Worm (Caenorhabditis elegans) whole organism, early embryonic: ENCODE results near the gene ZC404.2.

Experiments used
- B0310.2 ChIP-seq: sonication (generic microtip); optimal IDR thresholded peaks from 2 replicates; lab custom pipeline; 2016; ENCODE audit warnings: mild to moderate bottlenecking, missing genetic modification characterization, missing compliant biosample characterization
- F13C5.2 ChIP-seq: sonication (generic microtip); optimal IDR thresholded peaks from 2 replicates; lab custom pipeline; 2017; ENCODE audit warnings: mild to moderate bottlenecking, missing genetic modification characterization, inconsistent platforms, missing compliant biosample characterization
- aly-1 ChIP-seq: sonication (generic microtip); optimal IDR thresholded peaks from 2 replicates; lab custom pipeline; 2016; ENCODE audit warnings: missing genetic modification characterization, missing compliant biosample characterization
- ama-1 ChIP-seq: fragments of 150-350 bp; optimal IDR thresholded peaks from 2 replicates; lab custom pipeline; 2014
- ceh-13 ChIP-seq: fragments of 200-800 bp; sonication (Bioruptor generic); optimal IDR thresholded peaks from 2 replicates; lab custom pipeline; 2018; ENCODE audit warnings: mild to moderate bottlenecking, missing genetic modification characterization, missing compliant biosample characterization
- ceh-36 ChIP-seq: sonication (generic microtip); optimal IDR thresholded peaks from 2 replicates; lab custom pipeline; 2016; ENCODE audit warnings: missing genetic modification characterization, inconsistent platforms, missing compliant biosample characterization
- ets-7 ChIP-seq: sonication (generic microtip); optimal IDR thresholded peaks from 2 replicates; lab custom pipeline; 2016; ENCODE audit warnings: missing genotype, missing genetic modification characterization, missing compliant biosample characterization
- flt-1 ChIP-seq: fragments of 200-800 bp; sonication (Bioruptor generic); IDR thresholded peaks from 2 replicates; pipeline ENCODE4 v1.3.6; 2022; ENCODE audit warnings: missing genetic modification characterization, missing compliant biosample characterization
- hmbx-1 ChIP-seq: sonication (generic microtip); optimal IDR thresholded peaks from 2 replicates; lab custom pipeline; 2016; ENCODE audit warnings: mild to moderate bottlenecking, missing genetic modification characterization, missing compliant biosample characterization
- hmg-4 ChIP-seq: fragments of 200-800 bp; sonication (Bioruptor generic); optimal IDR thresholded peaks from 2 replicates; lab custom pipeline; 2018; ENCODE audit warnings: mild to moderate bottlenecking, missing genetic modification characterization, missing compliant biosample characterization
- hnd-1 ChIP-seq: sonication (generic microtip); optimal IDR thresholded peaks from 2 replicates; lab custom pipeline; 2016; ENCODE audit warnings: missing genetic modification characterization, missing compliant biosample characterization
- pes-1 ChIP-seq: fragments of 200-800 bp; sonication (Bioruptor generic); IDR thresholded peaks from 2 replicates; pipeline ENCODE4 v1.3.6; 2022; ENCODE audit warnings: missing genetic modification reagents, missing genetic modification characterization, missing compliant biosample characterization
- scrt-1 ChIP-seq: fragments of 200-800 bp; sonication (Bioruptor generic); IDR thresholded peaks from 2 replicates; pipeline ENCODE4 v1.3.6; 2022; ENCODE audit warnings: missing genetic modification characterization, missing compliant biosample characterization
- sea-1 ChIP-seq: fragments of 200-800 bp; sonication (Bioruptor generic); conservative IDR thresholded peaks from 2 replicates; pipeline ENCODE4 v1.3.6; 2022; ENCODE audit warnings: missing genetic modification characterization, missing compliant biosample characterization
- tbx-11 ChIP-seq: fragments of 200-800 bp; sonication (Bioruptor generic); IDR thresholded peaks from 2 replicates; pipeline ENCODE4 v1.3.6; 2022; ENCODE audit warnings: missing genetic modification characterization, missing compliant biosample characterization
- tbx-37 ChIP-seq: fragments of 200-800 bp; sonication (Bioruptor generic); conservative IDR thresholded peaks from 2 replicates; pipeline ENCODE4 v1.3.6; 2022; ENCODE audit warnings: missing genetic modification reagents, missing genetic modification characterization, missing compliant biosample characterization
- tra-4 ChIP-seq: sonication (generic microtip); optimal IDR thresholded peaks from 2 replicates; lab custom pipeline; 2017; ENCODE audit warnings: missing genetic modification characterization, missing compliant biosample characterization

ZC404.2 gene

DNA sequence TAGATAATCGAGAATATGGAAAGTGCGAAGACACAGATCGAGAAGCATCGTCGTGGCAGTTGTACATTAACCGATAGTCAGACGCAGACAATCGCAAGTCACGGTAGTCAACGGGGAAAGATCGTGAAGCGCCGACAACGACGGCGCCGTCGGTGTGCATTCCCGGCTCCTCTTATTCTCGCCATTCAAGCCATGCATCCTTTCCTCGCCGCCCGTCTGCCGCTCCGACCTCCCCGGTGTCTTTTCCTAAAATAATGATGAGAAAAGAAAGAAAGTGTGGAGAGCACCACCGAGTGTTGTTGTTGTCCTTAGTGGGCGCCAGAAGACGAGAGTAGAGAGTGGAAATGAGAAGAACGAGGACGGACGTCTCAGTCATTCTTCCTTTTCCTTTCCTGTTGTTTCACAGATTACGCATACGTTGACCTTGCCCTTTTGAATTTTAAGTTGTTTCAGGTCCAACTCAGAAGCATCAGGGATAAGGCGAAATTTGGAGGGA is 6.0 kb downstream of the ZC404.2 start, which contains the start of gene ZC404.1:
Gene ZC404.1 (plus strand): TSS at position 446 of the 496 bp plus-strand sequence.
- TF ChIP-seq scrt-1 (GFP tag; lab: Robert Waterston, UW): no peak

DNA sequence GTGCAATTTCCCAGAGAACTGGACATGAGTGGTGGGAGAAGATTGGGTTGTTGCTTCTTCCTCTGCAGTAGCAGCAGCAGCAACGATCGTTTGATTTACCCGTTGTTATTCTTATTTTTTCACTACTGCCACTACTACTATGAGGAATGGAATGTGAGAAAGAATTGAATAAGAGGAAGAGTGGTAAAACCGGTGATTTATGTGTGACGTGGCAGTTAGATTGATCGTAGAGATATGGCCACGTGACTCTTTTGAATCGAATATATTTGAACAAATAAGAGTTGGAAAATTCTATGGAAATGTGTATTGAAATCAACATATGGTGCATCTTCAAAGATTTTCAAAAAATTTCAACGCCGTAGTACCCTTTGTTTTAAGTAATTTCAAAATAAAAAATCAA is 8.5 kb downstream of the ZC404.2 start:
- TF ChIP-seq ceh-13 (no peak), ets-7 (no peak), tra-4 (tag; lab: Kevin White, UChicago) (no peak), flt-1 (GFP tag; lab: Robert Waterston, UW) (no peak), hnd-1 (tag; lab: Kevin White, UChicago) (no peak), hmbx-1 (tag; lab: Kevin White, UChicago) (no peak), hmg-4 (GFP tag; lab: Kevin White, UChicago) (no peak), aly-1 (tag; lab: Kevin White, UChicago) (no peak), B0310.2 (tag; lab: Kevin White, UChicago) (no peak), scrt-1 (GFP tag; lab: Robert Waterston, UW) (no peak), F13C5.2 (no peak), pes-1 (GFP tag; lab: Robert Waterston, UW) (no peak), sea-1 (no peak), ama-1 (no peak), tbx-37 (no peak), tbx-11 (GFP tag; lab: Robert Waterston, UW) (no peak), ceh-36 (tag; lab: Kevin White, UChicago) (no peak)

DNA sequence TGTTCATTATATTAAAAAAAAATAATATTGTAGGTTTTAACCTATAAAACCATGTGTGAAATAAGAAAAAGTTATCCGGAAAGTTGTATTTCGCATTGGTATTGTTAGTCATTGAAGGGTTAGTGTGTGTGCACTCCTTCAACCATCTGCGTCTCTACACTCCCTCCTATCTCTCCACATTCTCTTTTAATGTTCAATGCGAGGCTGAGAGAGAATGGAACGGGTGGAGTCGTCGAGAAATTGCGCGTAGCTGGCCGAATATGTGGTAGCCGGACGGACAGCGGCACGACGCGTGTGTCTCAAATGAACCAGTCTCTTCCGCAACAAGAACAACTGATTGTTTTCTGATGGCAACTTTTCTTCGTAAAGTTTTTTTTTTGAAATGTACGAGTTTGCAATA is 9.1 kb downstream of the ZC404.2 start:
- TF ChIP-seq aly-1 (tag; lab: Kevin White, UChicago) (no peak), F13C5.2 (no peak), tbx-37 (no peak), B0310.2 (tag; lab: Kevin White, UChicago) (no peak), sea-1 (no peak), hnd-1 (tag; lab: Kevin White, UChicago) (no peak), ceh-36 (tag; lab: Kevin White, UChicago) (no peak), hmbx-1 (tag; lab: Kevin White, UChicago) (no peak), hmg-4 (GFP tag; lab: Kevin White, UChicago) (no peak), tbx-11 (GFP tag; lab: Robert Waterston, UW) (no peak), flt-1 (GFP tag; lab: Robert Waterston, UW) (no peak)

DNA sequence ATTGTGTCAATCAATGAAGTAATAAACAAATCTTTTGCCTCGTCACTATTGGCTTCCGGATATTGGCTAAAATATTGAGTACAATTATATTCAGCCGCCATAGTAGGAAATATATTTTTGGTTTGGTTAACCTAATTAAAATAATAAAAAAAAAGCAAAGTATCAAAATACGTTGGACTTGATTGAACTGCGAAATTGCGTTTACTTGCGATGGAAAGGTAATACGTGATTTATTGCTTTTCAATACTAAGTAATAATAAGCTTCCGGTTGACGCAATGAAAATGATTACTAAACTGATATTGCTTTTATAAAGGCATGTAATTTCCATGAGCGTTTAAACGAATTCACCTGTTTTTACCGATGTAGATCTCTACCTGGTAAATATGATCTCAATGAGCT is 11.8 kb downstream of the ZC404.2 start, which contains the start of gene dmsr-9:
Gene dmsr-9 (minus strand): TSS at position 101 of the 400 bp plus-strand sequence.
- TF ChIP-seq scrt-1 (GFP tag; lab: Robert Waterston, UW) (no peak), ceh-13 (no peak), flt-1 (GFP tag; lab: Robert Waterston, UW) (no peak)

DNA sequence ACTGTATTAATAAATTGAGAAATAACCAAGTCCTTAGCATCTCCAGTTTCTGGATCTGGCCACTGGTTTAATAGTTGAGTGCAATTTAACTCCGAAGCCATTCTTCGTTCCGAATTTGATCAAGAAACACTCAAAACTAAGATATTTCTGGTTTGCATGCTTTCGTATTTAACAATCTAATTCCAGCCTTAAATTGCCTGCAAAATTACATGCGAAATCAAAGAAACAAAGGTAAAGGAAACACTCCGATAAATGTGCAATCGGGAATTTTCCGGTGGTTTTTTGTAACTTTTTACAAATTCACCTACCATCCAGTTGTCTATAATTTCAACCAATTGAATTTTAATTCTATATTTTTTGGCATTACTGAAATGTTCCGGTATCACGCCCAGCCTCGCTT is 14.1 kb downstream of the ZC404.2 start, which contains the start of gene dmsr-10:
Gene dmsr-10 (minus strand): TSS at position 101 of the 400 bp plus-strand sequence.
- TF ChIP-seq tra-4 (tag; lab: Kevin White, UChicago) (no peak), hmbx-1 (tag; lab: Kevin White, UChicago) (no peak), ama-1 (no peak), tbx-11 (GFP tag; lab: Robert Waterston, UW) (no peak), ceh-13 (no peak), hnd-1 (tag; lab: Kevin White, UChicago) (no peak), hmg-4 (GFP tag; lab: Kevin White, UChicago) (no peak), ceh-36 (tag; lab: Kevin White, UChicago) (no peak), pes-1 (GFP tag; lab: Robert Waterston, UW) (no peak), sea-1 (no peak), ets-7 (no peak), flt-1 (GFP tag; lab: Robert Waterston, UW) (no peak), tbx-37 (no peak), aly-1 (tag; lab: Kevin White, UChicago) (no peak)

DNA sequence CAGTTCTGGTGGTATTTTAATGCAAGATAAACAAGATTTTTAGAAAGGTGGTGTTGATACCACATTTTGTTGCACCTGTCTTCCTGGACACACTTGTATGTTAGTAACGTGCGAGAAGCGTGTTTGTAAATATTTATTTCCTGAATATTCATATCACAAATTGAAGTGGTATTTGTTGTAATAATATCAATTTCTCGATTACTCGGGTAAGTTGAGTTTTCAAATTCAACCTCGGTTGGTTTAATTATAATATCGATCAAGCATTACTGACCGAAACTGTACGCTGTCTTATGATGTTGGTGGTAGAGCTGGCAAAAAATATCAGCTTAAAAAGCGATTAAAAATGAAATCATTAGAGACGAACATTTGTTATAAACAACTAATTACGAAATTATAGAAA is 16.2 kb downstream of the ZC404.2 start, which contains the start of gene dmsr-11:
Gene dmsr-11 (minus strand): TSS at position 101 of the 400 bp plus-strand sequence.
- no peak for TF ChIP-seq scrt-1 (GFP tag; lab: Robert Waterston, UW)
- TF ChIP-seq hnd-1 (tag; lab: Kevin White, UChicago): no peak
- TF ChIP-seq flt-1 (GFP tag; lab: Robert Waterston, UW): no peak
- no peak for TF ChIP-seq tbx-11 (GFP tag; lab: Robert Waterston, UW)
- TF ChIP-seq F13C5.2: no peak
- TF ChIP-seq ama-1: no peak
- TF ChIP-seq ceh-36 (tag; lab: Kevin White, UChicago): no peak
- no peak for TF ChIP-seq ceh-13
- TF ChIP-seq pes-1 (GFP tag; lab: Robert Waterston, UW): no peak
- no peak for TF ChIP-seq sea-1
- no peak for TF ChIP-seq hmbx-1 (tag; lab: Kevin White, UChicago)
- no peak for TF ChIP-seq aly-1 (tag; lab: Kevin White, UChicago)
- no peak for TF ChIP-seq hmg-4 (GFP tag; lab: Kevin White, UChicago)
- no peak for TF ChIP-seq B0310.2 (tag; lab: Kevin White, UChicago)
- no peak for TF ChIP-seq tra-4 (tag; lab: Kevin White, UChicago)
- TF ChIP-seq tbx-37: no peak
- TF ChIP-seq ets-7: no peak

DNA sequence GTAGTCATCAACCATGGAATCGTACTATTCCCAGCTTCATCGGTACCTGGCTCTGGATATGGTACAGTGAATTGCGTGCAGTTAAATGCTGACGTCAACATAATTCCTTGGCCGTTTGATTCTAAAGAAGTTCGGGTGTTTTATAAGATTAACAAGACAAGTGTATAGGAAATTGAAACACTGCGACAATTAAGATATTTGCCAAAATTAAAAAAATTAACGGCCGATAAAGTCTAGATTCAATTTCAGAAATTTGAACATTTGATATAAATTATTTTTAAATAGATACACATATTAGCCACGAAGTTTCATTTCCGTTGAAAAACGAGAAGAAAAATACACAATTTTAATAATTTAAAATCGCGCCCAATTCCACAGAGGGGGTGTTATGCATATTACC is 18.6 kb downstream of the ZC404.2 start, which contains the start of gene dmsr-12:
Gene dmsr-12 (minus strand): TSS at position 101 of the 400 bp plus-strand sequence.
- no peak for TF ChIP-seq ama-1
- TF ChIP-seq sea-1: no peak
- no peak for TF ChIP-seq flt-1 (GFP tag; lab: Robert Waterston, UW)
- TF ChIP-seq ceh-13: no peak
- no peak for TF ChIP-seq tra-4 (tag; lab: Kevin White, UChicago)
- TF ChIP-seq B0310.2 (tag; lab: Kevin White, UChicago): no peak
- TF ChIP-seq tbx-37: no peak
- TF ChIP-seq hmg-4 (GFP tag; lab: Kevin White, UChicago): no peak

DNA sequence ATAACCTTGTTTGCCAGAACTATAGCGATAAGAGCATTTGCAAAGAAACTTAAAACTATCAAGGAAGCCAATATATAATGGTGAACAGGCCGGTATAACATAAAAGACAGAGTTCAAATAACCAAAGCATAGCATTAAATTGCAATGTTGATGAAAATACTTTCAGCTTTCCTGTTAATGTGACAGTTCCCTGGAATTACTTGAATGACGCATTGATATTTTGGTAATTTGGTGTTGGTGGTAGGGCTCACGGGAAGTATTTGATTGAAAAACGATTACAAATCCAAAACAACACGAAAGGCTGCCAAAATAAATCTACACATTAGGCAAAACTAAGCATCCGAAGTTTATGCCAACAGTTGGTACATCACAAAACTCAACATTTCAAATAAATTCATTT is 21.2 kb downstream of the ZC404.2 start, which contains the start of gene dmsr-16:
Gene dmsr-16 (minus strand): TSS at position 101 of the 400 bp plus-strand sequence.
- TF ChIP-seq hmbx-1 (tag; lab: Kevin White, UChicago) (no peak), ceh-36 (tag; lab: Kevin White, UChicago) (no peak), hmg-4 (GFP tag; lab: Kevin White, UChicago) (no peak), hnd-1 (tag; lab: Kevin White, UChicago) (no peak), scrt-1 (GFP tag; lab: Robert Waterston, UW) (no peak), ets-7 (no peak)
